Fruit fly (Drosophila melanogaster) whole organism, embryonic: ENCODE measurements around the gene CG11891.

Experiments
- Asciz ChIP-seq: fragments of 200-800 bp; sonication (Bioruptor generic); optimal IDR thresholded peaks from 2 replicates; lab custom pipeline; 2017; ENCODE audit warnings: missing biosample characterization, mild to moderate bottlenecking, missing genetic modification characterization, missing genetic modification reagents
- Atf-2 ChIP-seq: fragments of 200-800 bp; sonication (Bioruptor generic); optimal IDR thresholded peaks from 2 replicates; lab custom pipeline; 2016; ENCODE audit warnings: missing biosample characterization, missing genetic modification characterization
- Atf6 ChIP-seq: fragments of 200-800 bp; sonication (Bioruptor generic); IDR thresholded peaks from 2 replicates; pipeline ENCODE4 v1.3.6; 2022; ENCODE audit warnings: missing biosample characterization, missing genetic modification characterization
- CG10209 ChIP-seq: fragments of 200-800 bp; sonication (Bioruptor generic); optimal IDR thresholded peaks from 3 replicates; lab custom pipeline; 2017; ENCODE audit warnings: missing biosample characterization, mild to moderate bottlenecking, missing genetic modification characterization, missing genetic modification reagents
- CG10979 ChIP-seq: fragments of 200-800 bp; sonication (Bioruptor generic); optimal IDR thresholded peaks from 2 replicates; lab custom pipeline; 2018; ENCODE audit warnings: missing biosample characterization, mild to moderate bottlenecking, missing genetic modification characterization, moderate library complexity
- CG11398 ChIP-seq: fragments of 200-800 bp; sonication (Bioruptor generic); optimal IDR thresholded peaks from 2 replicates; lab custom pipeline; 2016; ENCODE audit warnings: missing biosample characterization, missing genetic modification characterization
- CG11456 ChIP-seq: fragments of 200-800 bp; sonication (Bioruptor generic); IDR thresholded peaks from 3 replicates; pipeline ENCODE4 v1.3.6; 2022; ENCODE audit warnings: missing biosample characterization, missing genetic modification characterization
- CG12155 ChIP-seq: fragments of 200-800 bp; sonication (Bioruptor generic); optimal IDR thresholded peaks from 3 replicates; lab custom pipeline; 2016; ENCODE audit warnings: missing biosample characterization, missing genetic modification characterization
- CG13123 ChIP-seq: fragments of 200-800 bp; sonication (Bioruptor generic); optimal IDR thresholded peaks from 2 replicates; lab custom pipeline; 2016; ENCODE audit warnings: missing biosample characterization, missing genetic modification characterization
- CG14050 ChIP-seq: fragments of 200-800 bp; sonication (Bioruptor generic); IDR thresholded peaks from 3 replicates; pipeline ENCODE4 v1.3.6; 2022; ENCODE audit warnings: missing biosample characterization, missing genetic modification characterization
- CG1529 ChIP-seq: fragments of 200-800 bp; sonication (Bioruptor generic); optimal IDR thresholded peaks from 3 replicates; lab custom pipeline; 2018; ENCODE audit warnings: missing biosample characterization, missing genetic modification characterization
- CG15479 ChIP-seq: fragments of 200-800 bp; sonication (Bioruptor generic); optimal IDR thresholded peaks from 3 replicates; lab custom pipeline; 2019; ENCODE audit warnings: missing biosample characterization, mild to moderate bottlenecking, missing genetic modification characterization, moderate library complexity
- CG1647 ChIP-seq: fragments of 200-800 bp; sonication (Bioruptor generic); optimal IDR thresholded peaks from 3 replicates; lab custom pipeline; 2016; ENCODE audit warnings: missing biosample characterization, missing genetic modification characterization
- CG17359 ChIP-seq: fragments of 200-800 bp; sonication (Bioruptor generic); optimal IDR thresholded peaks from 3 replicates; lab custom pipeline; 2018; ENCODE audit warnings: missing biosample characterization, mild to moderate bottlenecking, missing genetic modification characterization, moderate library complexity
- CG17361 ChIP-seq: fragments of 200-800 bp; sonication (Bioruptor generic); IDR thresholded peaks from 3 replicates; pipeline ENCODE4 v1.3.6; 2022; ENCODE audit warnings: missing biosample characterization, missing genetic modification characterization
- CG2889 ChIP-seq: fragments of 200-800 bp; sonication (Bioruptor generic); IDR thresholded peaks from 3 replicates; pipeline ENCODE4 v1.3.6; 2022; ENCODE audit warnings: missing biosample characterization, missing genetic modification characterization
- CG31441 ChIP-seq: fragments of 200-800 bp; sonication (Bioruptor generic); IDR thresholded peaks from 2 replicates; pipeline ENCODE4 v1.3.6; 2022; ENCODE audit warnings: missing biosample characterization, missing genetic modification characterization
- CG7745 ChIP-seq: fragments of 200-800 bp; sonication (Bioruptor generic); optimal IDR thresholded peaks from 2 replicates; lab custom pipeline; 2018; ENCODE audit warnings: missing biosample characterization, mild to moderate bottlenecking, missing genetic modification characterization, moderate library complexity
- CG9437 ChIP-seq: fragments of 200-800 bp; sonication (Bioruptor generic); optimal IDR thresholded peaks from 2 replicates; lab custom pipeline; 2018; ENCODE audit warnings: missing biosample characterization, mild to moderate bottlenecking, missing genetic modification characterization
- D ChIP-seq, 2 experiments: fragments of 200-800 bp in 1 of 2; fragments of >200 bp in 1 of 2; sonication (Bioruptor generic) in 1 of 2; optimal IDR thresholded peaks; 2 replicates in 1 of 2; 3 replicates in 1 of 2; lab custom pipeline; 2017; ENCODE audit warnings: mild to moderate bottlenecking in 1 of 2, missing biosample characterization in 1 of 2, missing genetic modification characterization in 1 of 2, missing genetic modification reagents in 1 of 2
- Dek ChIP-seq: fragments of 200-800 bp; sonication (Bioruptor generic); optimal IDR thresholded peaks from 3 replicates; lab custom pipeline; 2019; ENCODE audit warnings: missing biosample characterization, mild to moderate bottlenecking, missing genetic modification characterization, moderate library complexity
- Fer1 ChIP-seq: fragments of 200-800 bp; sonication (Bioruptor generic); optimal IDR thresholded peaks from 2 replicates; lab custom pipeline; 2017; ENCODE audit warnings: missing biosample characterization, mild to moderate bottlenecking, missing genetic modification characterization
- Fer2 ChIP-seq: fragments of 200-800 bp; sonication (Bioruptor generic); optimal IDR thresholded peaks from 2 replicates; lab custom pipeline; 2018; ENCODE audit warnings: missing biosample characterization, mild to moderate bottlenecking, missing genetic modification characterization, moderate library complexity
- Fer3 ChIP-seq: fragments of 200-800 bp; sonication (Bioruptor generic); optimal IDR thresholded peaks from 2 replicates; lab custom pipeline; 2018; ENCODE audit warnings: missing biosample characterization, mild to moderate bottlenecking, missing genetic modification characterization, moderate library complexity
- HLH4C ChIP-seq: fragments of 200-800 bp; sonication (Bioruptor generic); IDR thresholded peaks from 3 replicates; pipeline ENCODE4 v1.3.6; 2022; ENCODE audit warnings: missing biosample characterization, missing genetic modification characterization; ENCODE audit not compliant: partially characterized antibody
- HLHmδ ChIP-seq: fragments of 200-800 bp; sonication (Bioruptor generic); optimal IDR thresholded peaks from 2 replicates; lab custom pipeline; 2018; ENCODE audit warnings: missing biosample characterization, mild to moderate bottlenecking, missing genetic modification characterization, moderate library complexity
- Hr51 ChIP-seq, 2 experiments: fragments of 200-800 bp; sonication (Bioruptor generic); optimal IDR thresholded peaks; 2 replicates in 1 of 2; 3 replicates in 1 of 2; lab custom pipeline; 2016 to 2018; ENCODE audit warnings: missing biosample characterization in 2 of 2, missing genetic modification characterization in 2 of 2, mild to moderate bottlenecking in 1 of 2, moderate library complexity in 1 of 2
- Nf-YC ChIP-seq: fragments of 200-800 bp; optimal IDR thresholded peaks from 3 replicates; lab custom pipeline; 2019; ENCODE audit warnings: missing biosample characterization, mild to moderate bottlenecking, missing genetic modification characterization, moderate library complexity
- Oaz ChIP-seq: fragments of 200-800 bp; sonication (Bioruptor generic); IDR thresholded peaks from 2 replicates; pipeline ENCODE4 v1.3.6; 2022; ENCODE audit warnings: missing biosample characterization, missing genetic modification characterization
- Usf ChIP-seq: fragments of 200-800 bp; sonication (Bioruptor generic); optimal IDR thresholded peaks from 2 replicates; lab custom pipeline; 2017; ENCODE audit warnings: missing genotype, missing biosample characterization, missing genetic modification characterization
- ase ChIP-seq: fragments of 200-800 bp; sonication (Bioruptor generic); IDR thresholded peaks from 3 replicates; pipeline ENCODE4 v1.3.6; 2022; ENCODE audit warnings: missing biosample characterization, missing genetic modification characterization
- bigmax ChIP-seq: fragments of 200-800 bp; sonication (Bioruptor generic); optimal IDR thresholded peaks from 2 replicates; lab custom pipeline; 2018; ENCODE audit warnings: missing biosample characterization, mild to moderate bottlenecking, missing genetic modification characterization
- cad ChIP-seq: fragments of >200 bp; optimal IDR thresholded peaks from 2 replicates; lab custom pipeline; 2017; ENCODE audit warnings: missing biosample characterization, missing genetic modification characterization
- caup ChIP-seq: fragments of 200-800 bp; sonication (Bioruptor generic); optimal IDR thresholded peaks from 3 replicates; lab custom pipeline; 2017; ENCODE audit warnings: missing biosample characterization, mild to moderate bottlenecking, missing genetic modification characterization, moderate library complexity; ENCODE audit not compliant: severe bottlenecking
- crp ChIP-seq, 2 experiments: fragments of 200-800 bp; sonication (Bioruptor generic); optimal IDR thresholded peaks; 2 replicates in 1 of 2; 3 replicates in 1 of 2; lab custom pipeline; 2017; ENCODE audit warnings: missing biosample characterization in 2 of 2, missing genetic modification characterization in 2 of 2, mild to moderate bottlenecking in 1 of 2, moderate library complexity in 1 of 2
- dmrt99B ChIP-seq: fragments of 200-800 bp; sonication (Bioruptor generic); optimal IDR thresholded peaks from 2 replicates; lab custom pipeline; 2018; ENCODE audit warnings: missing biosample characterization, mild to moderate bottlenecking, missing genetic modification characterization, moderate library complexity
- fd64A ChIP-seq: fragments of 200-800 bp; sonication (Bioruptor generic); optimal IDR thresholded peaks from 3 replicates; lab custom pipeline; 2018; ENCODE audit warnings: missing biosample characterization, mild to moderate bottlenecking, missing genetic modification characterization
- gt ChIP-seq: fragments of 200-800 bp; sonication (Bioruptor generic); IDR thresholded peaks from 2 replicates; pipeline ENCODE4 v1.3.6; 2022; ENCODE audit warnings: missing biosample characterization, missing genetic modification characterization
- lola ChIP-seq, 3 experiments: fragments of >200 bp in 2 of 3; fragments of 200-800 bp in 1 of 3; sonication (Bioruptor generic) in 1 of 3; optimal IDR thresholded peaks; 2 replicates each; lab custom pipeline; 2017 to 2019; ENCODE audit warnings: missing biosample characterization in 3 of 3, missing genetic modification characterization in 3 of 3, mild to moderate bottlenecking in 1 of 3, moderate library complexity in 1 of 3
- mam ChIP-seq: fragments of 200-800 bp; sonication (Bioruptor generic); optimal IDR thresholded peaks from 3 replicates; lab custom pipeline; 2016; ENCODE audit warnings: missing biosample characterization, missing genetic modification characterization
- nom ChIP-seq: fragments of 200-800 bp; sonication (Bioruptor generic); optimal IDR thresholded peaks from 2 replicates; lab custom pipeline; 2017; ENCODE audit warnings: missing biosample characterization, missing genetic modification characterization, mild to moderate bottlenecking, moderate library complexity, missing genetic modification reagents
- slp2 ChIP-seq: fragments of 200-800 bp; sonication (Bioruptor generic); optimal IDR thresholded peaks from 2 replicates; lab custom pipeline; 2016; ENCODE audit warnings: missing biosample characterization, missing genetic modification characterization
- stc ChIP-seq: fragments of 200-800 bp; sonication (Bioruptor generic); IDR thresholded peaks from 2 replicates; pipeline ENCODE4 v1.3.6; 2022; ENCODE audit warnings: missing biosample characterization, missing genetic modification characterization
- tio ChIP-seq: fragments of 200-800 bp; sonication (Bioruptor generic); optimal IDR thresholded peaks from 2 replicates; lab custom pipeline; 2017; ENCODE audit warnings: missing biosample characterization, missing genetic modification characterization, inconsistent platforms
- ttk ChIP-seq: fragments of 200-800 bp; sonication (Bioruptor generic); IDR thresholded peaks from 2 replicates; pipeline ENCODE4 v2.1.2; 2022; ENCODE audit warnings: missing biosample characterization, missing genetic modification characterization
- twi ChIP-seq: fragments of 200-800 bp; optimal IDR thresholded peaks from 2 replicates; lab custom pipeline; 2019; ENCODE audit warnings: missing biosample characterization, mild to moderate bottlenecking, missing genetic modification characterization, moderate library complexity
- wek ChIP-seq: fragments of 200-800 bp; sonication (Bioruptor generic); optimal IDR thresholded peaks from 3 replicates; lab custom pipeline; 2018; ENCODE audit warnings: missing biosample characterization, mild to moderate bottlenecking, missing genetic modification characterization, moderate library complexity

The CG11891 gene

DNA sequence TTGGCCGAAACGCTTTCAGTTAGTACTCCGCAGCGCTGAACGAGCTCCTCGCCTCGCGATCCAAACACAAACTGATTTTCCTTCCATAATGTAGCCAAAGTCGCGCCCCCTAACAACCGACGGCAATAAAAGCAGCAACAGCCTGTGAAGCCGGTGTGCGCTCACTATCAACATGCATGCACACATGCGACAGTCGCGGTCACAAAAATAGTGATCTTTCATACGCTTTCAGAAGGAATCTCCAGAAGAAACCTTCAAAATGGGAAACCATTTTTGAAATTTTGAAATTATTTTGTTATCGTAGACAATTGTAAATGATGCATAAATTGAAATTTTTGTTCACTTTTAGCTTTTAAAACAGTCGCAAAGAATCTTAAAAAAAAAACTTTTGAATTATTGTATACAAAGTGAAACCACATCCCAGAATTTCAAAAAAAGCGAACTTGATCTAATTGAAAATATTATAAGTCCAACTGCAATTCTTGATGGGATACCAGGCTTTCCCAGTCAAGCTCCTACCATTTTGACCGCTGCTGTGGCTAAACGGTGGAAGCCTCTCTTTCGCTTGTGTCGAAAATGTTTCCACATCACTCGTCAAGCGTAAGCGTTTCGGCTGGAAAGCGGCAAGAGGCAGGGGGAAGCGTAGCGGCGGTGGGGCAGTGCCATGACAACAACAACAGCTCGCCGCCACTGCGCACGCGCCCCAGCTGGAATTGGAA is 37.6 kb upstream of the CG11891 start, which contains the start of gene Cad96Cb (continued):
- TF ChIP-seq bigmax (GFP tag; lab: Kevin White, UChicago) (no peak), CG17361 (GFP tag; lab: Robert Waterston, UW) (peak; percentile 97), lola (GFP tag; optimal IDR thresholded peaks at IDR 0.05; lab: Kevin White, UChicago) (peak in 1 of 3 experiments; percentile 94), CG1529 (GFP tag; lab: Kevin White, UChicago) (peak; percentile 84), Oaz (GFP tag; lab: Robert Waterston, UW) (0 out of 2 replicates have a peak, but pooled peaks have one; percentile 42), CG12155 (GFP tag; lab: Kevin White, UChicago) (peak; percentile 64), CG7745 (tag; lab: Kevin White, UChicago) (no peak), D (optimal IDR thresholded peaks at IDR 0.05; lab: Kevin White, UChicago) (no peak), D (GFP tag; optimal IDR thresholded peaks at IDR 0.05; lab: Kevin White, UChicago) (peak; percentile 92), HLHmδ (no peak), ase (peak; percentile 35; the same call in 1 of the 3 replicates), CG10209 (GFP tag; lab: Kevin White, UChicago) (peak; percentile 85), ttk (GFP tag; lab: Robert Waterston, UW) (no peak; the same call in 1 of the 2 replicates), slp2 (GFP tag; lab: Kevin White, UChicago) (peak; percentile 82), CG2889 (no peak), Nf-YC (tag; lab: Kevin White, UChicago) (no peak), CG15479 (GFP tag; lab: Kevin White, UChicago) (no peak), CG17359 (tag; lab: Kevin White, UChicago) (peak; percentile 83), CG11398 (GFP tag; lab: Kevin White, UChicago) (peak; percentile 69), dmrt99B (tag; lab: Kevin White, UChicago) (peak; percentile 93), CG9437 (peak; percentile 87), HLH4C (GFP tag; lab: Robert Waterston, UW) (no peak), Usf (GFP tag; lab: Kevin White, UChicago) (peak; percentile 56), Hr51 (GFP tag; optimal IDR thresholded peaks at IDR 0.05; lab: Kevin White, UChicago) (peak; percentile 48 to 90), CG1647 (GFP tag; lab: Kevin White, UChicago) (peak; percentile 32), Atf-2 (GFP tag; lab: Kevin White, UChicago) (peak; percentile 88), Fer2 (tag; lab: Kevin White, UChicago) (peak; percentile 25), crp (GFP tag; optimal IDR thresholded peaks at IDR 0.05; lab: Kevin White, UChicago) (peak in 1 of 2 experiments; percentile 43), cad (GFP tag; lab: Kevin White, UChicago) (no peak), nom (GFP tag; lab: Kevin White, UChicago) (peak; percentile 81), mam (peak; percentile 53), CG11456 (GFP tag; lab: Robert Waterston, UW) (no peak), stc (GFP tag; lab: Robert Waterston, UW) (peak; percentile 62; the same call in 1 of the 2 replicates), CG31441 (GFP tag; lab: Robert Waterston, UW) (peak; percentile 94), gt (GFP tag; lab: Robert Waterston, UW) (no peak; the same call in 1 of the 2 replicates), CG10979 (tag; lab: Kevin White, UChicago) (peak; percentile 94), tio (GFP tag; lab: Kevin White, UChicago) (peak; percentile 91), Asciz (GFP tag; lab: Kevin White, UChicago) (peak; percentile 91), Fer1 (no peak), wek (GFP tag; lab: Kevin White, UChicago) (peak; percentile 35), Dek (peak; percentile 46), CG13123 (GFP tag; lab: Kevin White, UChicago) (peak; percentile 7), twi (peak; percentile 78), fd64A (GFP tag; lab: Kevin White, UChicago) (peak; percentile 36), caup (GFP tag; lab: Kevin White, UChicago) (peak; percentile 66), CG14050 (GFP tag; lab: Robert Waterston, UW) (peak; percentile 43; the same call in 1 of the 3 replicates), Fer3 (tag; lab: Kevin White, UChicago) (peak; percentile 53), Atf6 (peak; percentile 36; the same call in 1 of the 2 replicates)
